Worm (Caenorhabditis elegans) whole organism, L4 larva: Measurements from ENCODE around the gene C25F9.6.
A peak's percentile ranks its signal among the peaks of the same experiment; 100 is the strongest.

ENCODE experiments used
- F10B5.3 ChIP-seq: sonication (generic microtip); optimal IDR thresholded peaks from 2 replicates; lab custom pipeline; 2016; ENCODE audit warnings: mild to moderate bottlenecking, missing genetic modification characterization, missing compliant biosample characterization
- F26F4.8 ChIP-seq: fragments of 200-800 bp; sonication (Bioruptor generic); conservative IDR thresholded peaks from 2 replicates; pipeline ENCODE4 v1.3.6; 2022; ENCODE audit warnings: missing genetic modification characterization, missing compliant biosample characterization
- F37D6.2 ChIP-seq: sonication (generic microtip); optimal IDR thresholded peaks from 2 replicates; lab custom pipeline; 2016; ENCODE audit warnings: mild to moderate bottlenecking, missing genetic modification characterization, missing compliant biosample characterization
- F44E2.7 ChIP-seq: fragments of 200-800 bp; sonication (Bioruptor generic); IDR thresholded peaks from 2 replicates; pipeline ENCODE4 v2.1.2; 2022; ENCODE audit warnings: missing genetic modification characterization, missing compliant biosample characterization
- R02D3.7 ChIP-seq: fragments of 150-350 bp; sonication (generic microtip); optimal IDR thresholded peaks from 3 replicates; lab custom pipeline; 2014; ENCODE audit warnings: missing biosample characterization, missing genetic modification characterization
- T26A8.4 ChIP-seq: fragments of 200-800 bp; sonication (Bioruptor generic); IDR thresholded peaks from 2 replicates; pipeline ENCODE4 v1.3.6; 2022; ENCODE audit warnings: missing genetic modification characterization, missing compliant biosample characterization
- Y5F2A.4 ChIP-seq: fragments of 200-800 bp; sonication (Bioruptor generic); optimal IDR thresholded peaks from 2 replicates; lab custom pipeline; 2018; ENCODE audit warnings: mild to moderate bottlenecking, missing genetic modification characterization, missing compliant biosample characterization
- Y75B8A.6 ChIP-seq: fragments of 200-800 bp; sonication (Bioruptor generic); IDR thresholded peaks from 2 replicates; pipeline ENCODE4 v1.3.6; 2022; ENCODE audit warnings: missing genetic modification reagents, missing genetic modification characterization, missing compliant biosample characterization
- ZK337.2 ChIP-seq: fragments of 200-800 bp; sonication (Bioruptor generic); IDR thresholded peaks from 2 replicates; pipeline ENCODE4 v1.3.6; 2022; ENCODE audit warnings: missing genetic modification reagents, missing genetic modification characterization, missing compliant biosample characterization
- aly-2 ChIP-seq: sonication (generic microtip); optimal IDR thresholded peaks from 2 replicates; lab custom pipeline; 2018; ENCODE audit warnings: missing biosample characterization, missing genetic modification characterization
- ama-1 ChIP-seq: fragments of 150-350 bp; optimal IDR thresholded peaks from 2 replicates; lab custom pipeline; 2014; ENCODE audit warnings: inconsistent platforms, mixed read lengths
- ceh-20 ChIP-seq: fragments of 200-800 bp; sonication (Bioruptor generic); IDR thresholded peaks from 2 replicates; pipeline ENCODE4 v1.3.6; 2022; ENCODE audit warnings: missing genetic modification reagents, missing genetic modification characterization, missing compliant biosample characterization
- ces-1 ChIP-seq: fragments of 150-350 bp; sonication (generic microtip); optimal IDR thresholded peaks from 4 replicates; lab custom pipeline; 2014; ENCODE audit warnings: missing biosample characterization, missing genetic modification reagents, missing genetic modification characterization
- cey-2 ChIP-seq: sonication (generic microtip); optimal IDR thresholded peaks from 3 replicates; lab custom pipeline; 2017; ENCODE audit warnings: missing genetic modification characterization, mild to moderate bottlenecking, missing compliant biosample characterization, antibody characterized with exemption, borderline replicate concordance; ENCODE audit not compliant: insufficient read depth
- daf-16 ChIP-seq, 3 experiments: sonication (generic microtip); optimal IDR thresholded peaks; 2 replicates each; lab custom pipeline; 2016 to 2017; ENCODE audit warnings: missing genetic modification characterization in 3 of 3, missing genetic modification reagents in 3 of 3, mild to moderate bottlenecking in 2 of 3, missing compliant biosample characterization in 2 of 3, missing biosample characterization in 1 of 3, moderate library complexity in 1 of 3
- dmd-6 ChIP-seq: fragments of 200-800 bp; sonication (Bioruptor generic); IDR thresholded peaks from 2 replicates; pipeline ENCODE4 v1.3.6; 2022; ENCODE audit warnings: missing genetic modification reagents, missing genetic modification characterization, missing compliant biosample characterization
- dpl-1 ChIP-seq: fragments of 150-350 bp; optimal IDR thresholded peaks from 2 replicates; lab custom pipeline; 2014; ENCODE audit warnings: missing biosample characterization, missing genetic modification reagents, missing genetic modification characterization
- dve-1 ChIP-seq: sonication (generic microtip); optimal IDR thresholded peaks from 2 replicates; lab custom pipeline; 2017; ENCODE audit warnings: antibody characterized with exemption, mild to moderate bottlenecking, missing genetic modification characterization, missing compliant biosample characterization; ENCODE audit not compliant: insufficient read depth
- egl-27 ChIP-seq: sonication (generic microtip); optimal IDR thresholded peaks from 3 replicates; lab custom pipeline; 2017; ENCODE audit warnings: missing biosample characterization, missing genetic modification reagents, missing genetic modification characterization
- gei-8 ChIP-seq: fragments of 200-800 bp; sonication (Bioruptor generic); optimal IDR thresholded peaks from 2 replicates; lab custom pipeline; 2018; ENCODE audit warnings: mild to moderate bottlenecking, missing genetic modification characterization, missing compliant biosample characterization
- hif-1 ChIP-seq, 2 experiments: sonication (generic microtip); optimal IDR thresholded peaks; 2 replicates each; lab custom pipeline; 2016 to 2017; ENCODE audit warnings: missing compliant biosample characterization in 2 of 2, missing genetic modification characterization in 2 of 2, missing genetic modification reagents in 2 of 2, missing genotype in 2 of 2, mild to moderate bottlenecking in 1 of 2
- hlh-11 ChIP-seq: fragments of 200-800 bp; sonication (Bioruptor generic); optimal IDR thresholded peaks from 2 replicates; lab custom pipeline; 2018; ENCODE audit warnings: mild to moderate bottlenecking, missing genetic modification characterization, missing compliant biosample characterization
- hlh-30 ChIP-seq: sonication (generic microtip); optimal IDR thresholded peaks from 2 replicates; lab custom pipeline; 2017; ENCODE audit warnings: antibody characterized with exemption, mild to moderate bottlenecking, missing genetic modification characterization, missing compliant biosample characterization; ENCODE audit not compliant: insufficient read depth
- hmg-1.1 ChIP-seq: fragments of 200-800 bp; sonication (Bioruptor generic); IDR thresholded peaks from 2 replicates; pipeline ENCODE4 v1.3.6; 2022; ENCODE audit warnings: missing genetic modification reagents, missing genetic modification characterization, missing compliant biosample characterization
- lin-13 ChIP-seq: fragments of 150-350 bp; optimal IDR thresholded peaks from 2 replicates; lab custom pipeline; 2014; ENCODE audit warnings: missing biosample characterization, missing genetic modification reagents, missing genetic modification characterization
- lsy-2 ChIP-seq, 2 experiments: fragments of 150-350 bp in 1 of 2; sonication (generic microtip) in 1 of 2; optimal IDR thresholded peaks; 2 replicates each; lab custom pipeline; 2014 to 2017; ENCODE audit warnings: missing biosample characterization in 2 of 2, missing genetic modification characterization in 2 of 2
- mdl-1 ChIP-seq, 2 experiments: fragments of 150-350 bp in 1 of 2; sonication (generic microtip) in 1 of 2; optimal IDR thresholded peaks; 2 replicates each; lab custom pipeline; 2014 to 2017; ENCODE audit warnings: missing biosample characterization in 2 of 2, missing genetic modification characterization in 2 of 2
- mep-1 ChIP-seq: fragments of 150-350 bp; sonication (generic microtip); optimal IDR thresholded peaks from 3 replicates; lab custom pipeline; 2014; ENCODE audit warnings: missing biosample characterization, missing genetic modification characterization
- mxl-2 ChIP-seq: fragments of 200-800 bp; sonication (Bioruptor generic); conservative IDR thresholded peaks from 2 replicates; pipeline ENCODE4 v1.3.6; 2022; ENCODE audit warnings: missing genetic modification reagents, missing genetic modification characterization, missing compliant biosample characterization
- mxl-3 ChIP-seq: fragments of 200-800 bp; sonication (Bioruptor generic); optimal IDR thresholded peaks from 2 replicates; lab custom pipeline; 2018; ENCODE audit warnings: mild to moderate bottlenecking, missing genetic modification characterization, missing compliant biosample characterization
- nhr-102 ChIP-seq: sonication (generic microtip); optimal IDR thresholded peaks from 2 replicates; lab custom pipeline; 2016; ENCODE audit warnings: mild to moderate bottlenecking, missing genetic modification characterization, moderate library complexity, missing compliant biosample characterization
- nhr-111 ChIP-seq: fragments of 200-800 bp; sonication (Bioruptor generic); optimal IDR thresholded peaks from 2 replicates; lab custom pipeline; 2018; ENCODE audit warnings: mild to moderate bottlenecking, missing genetic modification characterization, missing compliant biosample characterization
- nhr-25 ChIP-seq: sonication (generic microtip); optimal IDR thresholded peaks from 2 replicates; lab custom pipeline; 2017; ENCODE audit warnings: missing genetic modification characterization, mild to moderate bottlenecking, missing compliant biosample characterization, antibody characterized with exemption, moderate library complexity, borderline replicate concordance; ENCODE audit not compliant: insufficient read depth
- nhr-28 ChIP-seq: fragments of 150-350 bp; optimal IDR thresholded peaks from 2 replicates; lab custom pipeline; 2014; ENCODE audit warnings: missing biosample characterization, missing genetic modification characterization
- nhr-6 ChIP-seq: fragments of 150-350 bp; optimal IDR thresholded peaks from 2 replicates; lab custom pipeline; 2014; ENCODE audit warnings: missing biosample characterization, missing genetic modification characterization
- php-3 ChIP-seq: fragments of 200-800 bp; sonication (Bioruptor generic); IDR thresholded peaks from 2 replicates; pipeline ENCODE4 v1.3.6; 2022; ENCODE audit warnings: missing genetic modification reagents, missing genetic modification characterization, missing compliant biosample characterization
- saeg-2 ChIP-seq: fragments of 200-800 bp; sonication (Bioruptor generic); IDR thresholded peaks from 2 replicates; pipeline ENCODE4 v1.3.6; 2022; ENCODE audit warnings: missing genetic modification reagents, missing genetic modification characterization, missing compliant biosample characterization
- sdz-12 ChIP-seq: fragments of 200-800 bp; sonication (Bioruptor generic); optimal IDR thresholded peaks from 2 replicates; lab custom pipeline; 2018; ENCODE audit warnings: mild to moderate bottlenecking, missing genetic modification characterization, missing compliant biosample characterization
- snpc-1.2 ChIP-seq: fragments of 200-800 bp; sonication (Bioruptor generic); IDR thresholded peaks from 2 replicates; pipeline ENCODE4 v1.3.6; 2022; ENCODE audit warnings: missing genetic modification reagents, missing genetic modification characterization, missing compliant biosample characterization
- snpc-4 ChIP-seq: fragments of 150-350 bp; optimal IDR thresholded peaks from 2 replicates; lab custom pipeline; 2014; ENCODE audit warnings: missing biosample characterization, missing genetic modification characterization
- tra-1 ChIP-seq: fragments of 200-800 bp; sonication (Bioruptor generic); IDR thresholded peaks from 2 replicates; pipeline ENCODE4 v1.3.6; 2022; ENCODE audit warnings: missing genetic modification reagents, missing genetic modification characterization, missing compliant biosample characterization
- vab-7 ChIP-seq: fragments of 200-800 bp; sonication (Bioruptor generic); IDR thresholded peaks from 2 replicates; pipeline ENCODE4 v1.3.6; 2022; ENCODE audit warnings: missing genetic modification reagents, missing genetic modification characterization, missing compliant biosample characterization
- zag-1 ChIP-seq: fragments of 150-350 bp; optimal IDR thresholded peaks from 2 replicates; lab custom pipeline; 2014; ENCODE audit warnings: missing biosample characterization, missing genetic modification characterization
- zip-2 ChIP-seq: fragments of 150-350 bp; optimal IDR thresholded peaks from 2 replicates; lab custom pipeline; 2014; ENCODE audit warnings: missing biosample characterization, missing genetic modification characterization
- ztf-11 ChIP-seq: fragments of 150-350 bp; optimal IDR thresholded peaks from 2 replicates; lab custom pipeline; 2014; ENCODE audit warnings: missing biosample characterization, missing genetic modification characterization
- ztf-7 ChIP-seq: fragments of 150-350 bp; optimal IDR thresholded peaks from 2 replicates; lab custom pipeline; 2014; ENCODE audit warnings: missing biosample characterization, missing genetic modification characterization

The C25F9.6 gene

ce11 chrV:19430351-19430913, 25.3 kb upstream of the C25F9.6 start:
- no peak for TF ChIP-seq T26A8.4 (GFP tag; lab: Robert Waterston, UW)
- TF ChIP-seq hmg-1.1 (GFP tag; lab: Robert Waterston, UW), result no peak
- no peak for TF ChIP-seq dmd-6 (GFP tag; lab: Robert Waterston, UW)
- TF ChIP-seq zag-1 (tag; lab: Kevin White, UChicago), result no peak
- TF ChIP-seq mep-1 (tag; lab: Kevin White, UChicago), result no peak
- TF ChIP-seq egl-27 (tag; lab: Kevin White, UChicago), result no peak
- no peak for TF ChIP-seq php-3 (GFP tag; lab: Robert Waterston, UW)
- TF ChIP-seq mxl-3 (GFP tag; lab: Kevin White, UChicago), result no peak
- TF ChIP-seq snpc-4 (tag; lab: Kevin White, UChicago), result no peak
- no peak for TF ChIP-seq ztf-11 (tag; lab: Kevin White, UChicago)
- no peak for TF ChIP-seq vab-7
- TF ChIP-seq mdl-1 (tag; optimal IDR thresholded peaks at IDR 0.05; lab: Kevin White, UChicago), result no peak
- TF ChIP-seq nhr-102, result no peak
- TF ChIP-seq hlh-30 (tag; lab: Kevin White, UChicago), result peak; percentile 30
- TF ChIP-seq F10B5.3 (tag; lab: Kevin White, UChicago), result no peak
- TF ChIP-seq Y75B8A.6 (GFP tag; lab: Robert Waterston, UW), result no peak
- TF ChIP-seq ZK337.2 (GFP tag; lab: Robert Waterston, UW), result no peak
- TF ChIP-seq nhr-25, result no peak
- TF ChIP-seq tra-1 (GFP tag; lab: Robert Waterston, UW), result 0 out of 2 replicates have a peak, but pooled peaks have one; percentile 25
- TF ChIP-seq daf-16 (GFP tag; optimal IDR thresholded peaks at IDR 0.05; lab: Kevin White, UChicago), result no peak
- TF ChIP-seq daf-16 (tag; optimal IDR thresholded peaks at IDR 0.05; lab: Kevin White, UChicago), result no peak
- TF ChIP-seq hlh-11, result peak; percentile 8
- peak; percentile 62 for TF ChIP-seq nhr-111 (GFP tag; lab: Kevin White, UChicago)
- TF ChIP-seq mxl-2 (GFP tag; lab: Robert Waterston, UW), result peak; percentile 63; the same call in 1 of the 2 replicates
- no peak for TF ChIP-seq F37D6.2 (tag; lab: Kevin White, UChicago)
- no peak for TF ChIP-seq ceh-20 (GFP tag; lab: Robert Waterston, UW)
- TF ChIP-seq cey-2 (tag; lab: Kevin White, UChicago), result no peak
- TF ChIP-seq F26F4.8 (GFP tag; lab: Robert Waterston, UW), result 0 out of 2 replicates have a peak, but pooled peaks have one; percentile 19
- TF ChIP-seq saeg-2 (GFP tag; lab: Robert Waterston, UW), result 0 out of 2 replicates have a peak, but pooled peaks have one; percentile 11
- no peak for TF ChIP-seq dve-1
- TF ChIP-seq ama-1 (lab: Kevin White, UChicago), result no peak
- no peak for TF ChIP-seq Y5F2A.4 (GFP tag; lab: Kevin White, UChicago)
- TF ChIP-seq ces-1 (GFP tag; lab: Kevin White, UChicago), result no peak
- TF ChIP-seq lin-13, result no peak

ce11 chrV:19429605-19430004, 24.5 kb upstream of the C25F9.6 start:
- 0 out of 2 replicates have a peak, but pooled peaks have one; percentile 47 for TF ChIP-seq Y75B8A.6 (GFP tag; lab: Robert Waterston, UW)
- TF ChIP-seq nhr-28, result no peak

- TF ChIP-seq nhr-6 (tag; lab: Kevin White, UChicago) (no peak), lsy-2 (tag; optimal IDR thresholded peaks at IDR 0.05; lab: Kevin White, UChicago) (no peak), ztf-7 (tag; lab: Kevin White, UChicago) (no peak), snpc-1.2 (GFP tag; lab: Robert Waterston, UW) (no peak), aly-2 (tag; lab: Kevin White, UChicago) (no peak), gei-8 (no peak), F44E2.7 (GFP tag; lab: Robert Waterston, UW) (no peak), ZK337.2 (GFP tag; lab: Robert Waterston, UW) (no peak), zip-2 (tag; lab: Kevin White, UChicago) (no peak), nhr-111 (GFP tag; lab: Kevin White, UChicago) (no peak), sdz-12 (no peak), hif-1 (tag; optimal IDR thresholded peaks at IDR 0.05; lab: Kevin White, UChicago) (no peak), dpl-1 (GFP tag; lab: Kevin White, UChicago) (no peak), R02D3.7 (tag; lab: Kevin White, UChicago) (no peak), daf-16 (GFP tag; optimal IDR thresholded peaks at IDR 0.05; lab: Kevin White, UChicago) (no peak), daf-16 (tag; optimal IDR thresholded peaks at IDR 0.05; lab: Kevin White, UChicago) (no peak)
These were observed 23.8 kb upstream of the C25F9.6 start for ce11 chrV:19428936-19429335.
